Worm (Caenorhabditis elegans): ENCODE data around the gene ceh-30.

DNA sequence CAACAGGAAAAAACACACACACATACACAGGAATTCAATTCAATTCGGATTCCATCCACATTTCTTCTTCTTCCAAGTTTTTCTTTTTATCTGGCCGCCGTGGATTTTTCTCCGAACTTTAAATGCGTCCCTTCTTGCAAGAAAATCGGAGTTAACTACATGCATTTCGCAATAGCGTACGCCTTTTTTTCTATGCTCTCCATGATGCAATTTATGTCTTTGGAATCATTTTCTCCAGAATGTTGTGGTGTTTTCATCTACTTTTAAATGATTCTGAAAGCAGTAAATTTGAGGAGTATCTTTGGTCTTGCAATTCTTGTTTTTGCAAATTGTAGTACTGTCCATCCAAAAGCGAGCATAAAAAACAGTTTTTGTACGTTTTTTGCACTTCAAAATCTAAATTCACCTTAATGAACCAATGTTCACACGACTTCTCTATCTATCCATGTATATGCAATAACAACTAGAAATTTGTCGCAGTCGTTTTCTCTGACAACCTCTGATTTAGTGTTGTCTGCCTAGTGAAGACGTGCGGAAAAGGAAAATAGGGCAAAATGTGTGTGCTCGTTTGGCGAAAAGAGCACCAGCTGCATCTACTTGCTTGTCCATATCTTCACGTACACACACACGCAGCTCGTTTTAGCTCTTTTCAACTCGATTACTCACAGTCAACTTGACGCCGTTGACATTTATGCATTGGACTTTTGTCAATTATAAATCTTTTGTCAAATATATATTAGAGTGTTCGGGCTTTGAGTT, 40.9 kb upstream of the ceh-30 start:
- TF ChIP-seq lin-32 (GFP tag; optimal IDR thresholded peaks at IDR 0.05) (no peak), snpc-4 (tag; optimal IDR thresholded peaks at IDR 0.05) (no peak), mls-2 (tag; optimal IDR thresholded peaks at IDR 0.05) (no peak), nhr-76 (tag; optimal IDR thresholded peaks at IDR 0.05) (no peak)

Data from whole organism, mixed stage, embryonic.